Fruit fly (Drosophila melanogaster): ENCODE results near the gene Gale.

DNA sequence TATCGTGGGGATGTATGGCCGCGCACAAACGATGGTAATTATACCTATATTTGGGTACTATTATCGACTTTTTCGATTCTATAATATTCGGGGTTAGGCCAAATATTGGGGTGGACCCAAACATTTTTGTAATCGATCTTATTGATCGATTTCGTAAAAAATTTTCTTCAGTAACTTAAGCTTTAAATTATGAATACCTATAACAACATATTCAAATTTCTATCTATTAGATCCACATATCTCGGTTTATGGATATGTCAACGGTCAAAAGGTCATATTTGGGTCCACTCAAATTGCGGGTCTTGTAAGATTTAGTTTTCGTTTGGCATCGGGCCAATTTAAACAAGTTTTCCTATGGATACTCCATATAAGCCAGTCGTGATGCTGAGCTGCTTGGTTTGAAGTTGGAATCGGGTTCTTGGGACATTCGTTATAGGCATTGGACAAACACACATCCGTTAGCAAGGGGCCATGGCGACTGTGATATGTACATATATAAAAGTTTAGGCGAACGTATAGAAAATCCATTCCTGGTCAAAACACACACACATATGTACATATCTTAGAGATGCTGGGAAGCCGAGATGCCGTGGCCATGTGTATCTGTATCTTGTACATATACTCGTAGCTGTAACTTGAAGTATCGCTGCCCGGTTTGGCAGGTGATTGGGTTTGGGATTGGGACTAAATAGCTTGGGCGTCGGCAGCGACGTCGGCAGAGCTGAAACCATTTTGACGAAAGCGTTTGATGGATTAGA is 52.0 kb downstream of the Gale start:
- TF ChIP-seq eg (GFP tag; IDR thresholded peaks at IDR 0.05): peak; percentile 71
- peak; percentile 7 for TF ChIP-seq topi (GFP tag; optimal IDR thresholded peaks at IDR 0.05)
- peak; percentile 20 for TF ChIP-seq CG3032 (tag; optimal IDR thresholded peaks at IDR 0.05)
- TF ChIP-seq CG16779 (tag; optimal IDR thresholded peaks at IDR 0.05): peak; percentile 3
- no peak for TF ChIP-seq Blimp-1 (GFP tag; optimal IDR thresholded peaks at IDR 0.05)
- no peak for TF ChIP-seq CG7368 (GFP tag; optimal IDR thresholded peaks at IDR 0.05)
- no peak for TF ChIP-seq cyc (GFP tag; optimal IDR thresholded peaks at IDR 0.05)
- TF ChIP-seq Hr4 (GFP tag; optimal IDR thresholded peaks at IDR 0.05): peak; percentile 29
- TF ChIP-seq Lpt (GFP tag; optimal IDR thresholded peaks at IDR 0.05): no peak
- TF ChIP-seq Smox (GFP tag; optimal IDR thresholded peaks at IDR 0.05): peak; percentile 1
- no peak for TF ChIP-seq dsx (GFP tag; optimal IDR thresholded peaks at IDR 0.05; ENCODE audit: poor library complexity, severe bottlenecking)
- TF ChIP-seq CG4318 (GFP tag; optimal IDR thresholded peaks at IDR 0.05): no peak
- peak; percentile 34 for TF ChIP-seq pdm3 (GFP tag; optimal IDR thresholded peaks at IDR 0.05)
- TF ChIP-seq dac (GFP tag; optimal IDR thresholded peaks at IDR 0.05): no peak

All from whole organism, prepupa.